Fruit fly (Drosophila melanogaster) whole organism, embryonic: Measurements from ENCODE around the gene Rdh.
A peak's percentile ranks its signal among the peaks of the same experiment; 100 is the strongest.

Experiments
- Awh ChIP-seq: fragments of 200-800 bp; sonication (Bioruptor generic); IDR thresholded peaks from 2 replicates; pipeline ENCODE4, ENCODE4 v1.3.6; 2022; ENCODE audit warnings: missing biosample characterization, missing genetic modification characterization
- CG10209 ChIP-seq: fragments of 200-800 bp; sonication (Bioruptor generic); optimal IDR thresholded peaks from 3 replicates; lab custom pipeline; 2017; ENCODE audit warnings: missing biosample characterization, mild to moderate bottlenecking, missing genetic modification characterization, missing genetic modification reagents
- CG11456 ChIP-seq: fragments of 200-800 bp; sonication (Bioruptor generic); IDR thresholded peaks from 3 replicates; pipeline ENCODE4 v1.3.6; 2022; ENCODE audit warnings: missing biosample characterization, missing genetic modification characterization
- CG12769 ChIP-seq: fragments of 200-800 bp; sonication (Bioruptor generic); optimal IDR thresholded peaks from 2 replicates; lab custom pipeline; 2019; ENCODE audit warnings: missing biosample characterization, mild to moderate bottlenecking, missing genetic modification characterization, moderate library complexity
- CG13775 ChIP-seq: fragments of 200-800 bp; sonication (Bioruptor generic); optimal IDR thresholded peaks from 3 replicates; lab custom pipeline; 2017; ENCODE audit warnings: missing biosample characterization, mild to moderate bottlenecking, missing genetic modification characterization
- CG14667 ChIP-seq: fragments of 200-800 bp; sonication (Bioruptor generic); IDR thresholded peaks from 2 replicates; pipeline ENCODE4 v1.3.6; 2022; ENCODE audit warnings: missing biosample characterization, missing genetic modification characterization
- CG15696 ChIP-seq: fragments of 200-800 bp; sonication (Bioruptor generic); optimal IDR thresholded peaks from 2 replicates; lab custom pipeline; 2019; ENCODE audit warnings: missing biosample characterization, mild to moderate bottlenecking, missing genetic modification characterization, moderate library complexity
- CG17612 ChIP-seq: fragments of 200-800 bp; sonication (Bioruptor generic); IDR thresholded peaks from 2 replicates; pipeline ENCODE4 v1.3.6; 2022; ENCODE audit warnings: missing biosample characterization, missing genetic modification characterization
- CG17912 ChIP-seq: fragments of 200-800 bp; sonication (Bioruptor generic); optimal IDR thresholded peaks from 2 replicates; lab custom pipeline; 2018; ENCODE audit warnings: missing biosample characterization, mild to moderate bottlenecking, missing genetic modification characterization
- CG18619 ChIP-seq: fragments of 200-800 bp; sonication (Bioruptor generic); optimal IDR thresholded peaks from 3 replicates; lab custom pipeline; 2017; ENCODE audit warnings: missing biosample characterization, mild to moderate bottlenecking, missing genetic modification characterization
- CG3407 ChIP-seq: fragments of 200-800 bp; sonication (Bioruptor generic); optimal IDR thresholded peaks from 2 replicates; lab custom pipeline; 2018; ENCODE audit warnings: missing biosample characterization, mild to moderate bottlenecking, missing genetic modification characterization
- CG34422 ChIP-seq: fragments of 200-800 bp; sonication (Bioruptor generic); IDR thresholded peaks from 3 replicates; pipeline ENCODE4 v1.3.6; 2022; ENCODE audit warnings: missing biosample characterization, missing genetic modification characterization
- CG4820 ChIP-seq: fragments of 200-800 bp; sonication (Bioruptor generic); optimal IDR thresholded peaks from 3 replicates; lab custom pipeline; 2016; ENCODE audit warnings: missing biosample characterization, missing genetic modification characterization
- CG6689 ChIP-seq: fragments of 200-800 bp; sonication (Bioruptor generic); IDR thresholded peaks from 2 replicates; pipeline ENCODE4 v1.3.6; 2022; ENCODE audit warnings: missing biosample characterization, missing genetic modification characterization
- CG6791 ChIP-seq: fragments of 200-800 bp; sonication (Bioruptor generic); IDR thresholded peaks from 3 replicates; pipeline ENCODE4 v1.3.6; 2022; ENCODE audit warnings: missing biosample characterization, missing genetic modification characterization; ENCODE audit not compliant: partially characterized antibody
- CHES-1-like ChIP-seq: fragments of 200-800 bp; sonication (Bioruptor generic); optimal IDR thresholded peaks from 2 replicates; lab custom pipeline; 2016; ENCODE audit warnings: missing biosample characterization, missing genetic modification characterization
- Dfd ChIP-seq, 2 experiments: fragments of >200 bp; optimal IDR thresholded peaks; 2 replicates each; lab custom pipeline; 2017; ENCODE audit warnings: missing biosample characterization in 2 of 2, missing genetic modification characterization in 2 of 2
- E2f1 ChIP-seq: fragments of 200-800 bp; sonication (Bioruptor generic); IDR thresholded peaks from 2 replicates; pipeline ENCODE4 v1.3.6; 2022; ENCODE audit warnings: missing biosample characterization, missing genetic modification characterization
- E2f2 ChIP-seq: fragments of 200-800 bp; sonication (Bioruptor generic); IDR thresholded peaks from 2 replicates; pipeline ENCODE4 v1.3.6; 2022; ENCODE audit warnings: missing biosample characterization, missing genetic modification characterization
- HLH3B ChIP-seq: fragments of 200-800 bp; sonication (Bioruptor generic); IDR thresholded peaks from 2 replicates; pipeline ENCODE4 v1.3.6; 2022; ENCODE audit warnings: missing biosample characterization, missing genetic modification characterization
- Mad ChIP-seq: fragments of 200-800 bp; sonication (Bioruptor generic); optimal IDR thresholded peaks from 2 replicates; lab custom pipeline; 2016; ENCODE audit warnings: missing biosample characterization, missing genetic modification characterization
- Max ChIP-seq: fragments of 200-800 bp; sonication (Bioruptor generic); optimal IDR thresholded peaks from 2 replicates; lab custom pipeline; 2016; ENCODE audit warnings: missing biosample characterization, mild to moderate bottlenecking, missing genetic modification characterization
- Meics ChIP-seq: fragments of 200-800 bp; sonication (Bioruptor generic); optimal IDR thresholded peaks from 2 replicates; lab custom pipeline; 2017; ENCODE audit warnings: missing biosample characterization, mild to moderate bottlenecking, missing genetic modification characterization
- Nf-YB ChIP-seq: fragments of 200-800 bp; sonication (Bioruptor generic); optimal IDR thresholded peaks from 3 replicates; lab custom pipeline; 2019; ENCODE audit warnings: missing biosample characterization, mild to moderate bottlenecking, missing genetic modification characterization, moderate library complexity
- Oli ChIP-seq: fragments of 200-800 bp; sonication (Bioruptor generic); optimal IDR thresholded peaks from 2 replicates; lab custom pipeline; 2018; ENCODE audit warnings: missing biosample characterization, mild to moderate bottlenecking, missing genetic modification characterization, moderate library complexity
- Poxn ChIP-seq: fragments of 200-800 bp; sonication (Bioruptor generic); IDR thresholded peaks from 2 replicates; pipeline ENCODE4 v1.3.6; 2022; ENCODE audit warnings: missing biosample characterization, missing genetic modification characterization
- Trl ChIP-seq, 3 experiments: fragments of >200 bp in 2 of 3; fragments of 200-800 bp in 1 of 3; sonication (Bioruptor generic) in 1 of 3; optimal IDR thresholded peaks; 2 replicates in 1 of 3; 3 replicates in 2 of 3; lab custom pipeline; 2016 to 2017; ENCODE audit warnings: missing biosample characterization in 1 of 3, missing genetic modification characterization in 1 of 3
- Xbp1 ChIP-seq: fragments of 200-800 bp; sonication (Bioruptor generic); optimal IDR thresholded peaks from 3 replicates; lab custom pipeline; 2016; ENCODE audit warnings: missing biosample characterization, mild to moderate bottlenecking, missing genetic modification characterization
- abd-A ChIP-seq: fragments of 200-800 bp; sonication (Bioruptor generic); optimal IDR thresholded peaks from 3 replicates; lab custom pipeline; 2019; ENCODE audit warnings: missing biosample characterization, mild to moderate bottlenecking, missing genetic modification characterization, moderate library complexity
- ash1 ChIP-seq: fragments of 200-800 bp; sonication (Bioruptor generic); optimal IDR thresholded peaks from 2 replicates; lab custom pipeline; 2018; ENCODE audit warnings: missing biosample characterization, mild to moderate bottlenecking, missing genetic modification characterization
- chinmo ChIP-seq: fragments of 200-800 bp; sonication (Bioruptor generic); IDR thresholded peaks from 4 replicates; pipeline ENCODE4 v1.3.6; 2022; ENCODE audit warnings: missing biosample characterization, missing genetic modification characterization; ENCODE audit not compliant: partially characterized antibody
- exex ChIP-seq: fragments of 200-800 bp; sonication (Bioruptor generic); optimal IDR thresholded peaks from 4 replicates; lab custom pipeline; 2018; ENCODE audit warnings: missing biosample characterization, mild to moderate bottlenecking, missing genetic modification characterization, moderate library complexity
- gsb-n ChIP-seq: fragments of 200-800 bp; sonication (Bioruptor generic); optimal IDR thresholded peaks from 3 replicates; lab custom pipeline; 2018; ENCODE audit warnings: missing biosample characterization, mild to moderate bottlenecking, missing genetic modification characterization
- hb ChIP-seq: fragments of 200-800 bp; sonication (Bioruptor generic); IDR thresholded peaks from 3 replicates; pipeline ENCODE4 v1.3.6; 2022; ENCODE audit warnings: missing biosample characterization, missing genetic modification characterization; ENCODE audit not compliant: partially characterized antibody
- kni ChIP-seq: fragments of 200-800 bp; sonication (Bioruptor generic); optimal IDR thresholded peaks from 3 replicates; lab custom pipeline; 2017; ENCODE audit warnings: mild to moderate bottlenecking, missing biosample characterization, missing genetic modification reagents, missing genetic modification characterization
- luna ChIP-seq: fragments of 200-800 bp; sonication (Bioruptor generic); optimal IDR thresholded peaks from 2 replicates; lab custom pipeline; 2016; ENCODE audit warnings: missing biosample characterization, missing genetic modification characterization
- nerfin-1 ChIP-seq: fragments of 200-800 bp; sonication (Bioruptor generic); optimal IDR thresholded peaks from 3 replicates; lab custom pipeline; 2019; ENCODE audit warnings: missing biosample characterization, mild to moderate bottlenecking, missing genetic modification characterization, moderate library complexity
- odd ChIP-seq: fragments of 200-800 bp; sonication (Bioruptor generic); optimal IDR thresholded peaks from 2 replicates; lab custom pipeline; 2017; ENCODE audit warnings: missing biosample characterization, mild to moderate bottlenecking, missing genetic modification characterization
- pzg ChIP-seq: fragments of 200-800 bp; sonication (Bioruptor generic); optimal IDR thresholded peaks from 3 replicates; lab custom pipeline; 2018; ENCODE audit warnings: missing biosample characterization, mild to moderate bottlenecking, missing genetic modification characterization, moderate library complexity
- ranshi ChIP-seq: fragments of 200-800 bp; sonication (Bioruptor generic); IDR thresholded peaks from 2 replicates; pipeline ENCODE4 v1.3.6; 2022; ENCODE audit warnings: missing biosample characterization, missing genetic modification characterization
- schlank ChIP-seq: fragments of 200-800 bp; sonication (Bioruptor generic); optimal IDR thresholded peaks from 2 replicates; lab custom pipeline; 2018; ENCODE audit warnings: missing biosample characterization, mild to moderate bottlenecking, missing genetic modification characterization
- slbo ChIP-seq: fragments of 200-800 bp; sonication (Bioruptor generic); IDR thresholded peaks from 2 replicates; pipeline ENCODE4 v1.3.6; 2022; ENCODE audit warnings: missing biosample characterization, missing genetic modification characterization
- slp2 ChIP-seq: fragments of 200-800 bp; sonication (Bioruptor generic); optimal IDR thresholded peaks from 2 replicates; lab custom pipeline; 2016; ENCODE audit warnings: missing biosample characterization, missing genetic modification characterization
- sr ChIP-seq: fragments of 200-800 bp; sonication (Bioruptor generic); IDR thresholded peaks from 3 replicates; pipeline ENCODE4 v1.3.6; 2022; ENCODE audit warnings: missing biosample characterization, missing genetic modification characterization
- tgo ChIP-seq: fragments of 200-800 bp; sonication (Bioruptor generic); IDR thresholded peaks from 3 replicates; pipeline ENCODE4 v1.3.6; 2022; ENCODE audit warnings: missing biosample characterization, missing genetic modification characterization
- tna ChIP-seq: fragments of 200-800 bp; sonication (Bioruptor generic); IDR thresholded peaks from 2 replicates; pipeline ENCODE4 v1.3.6; 2022; ENCODE audit warnings: missing biosample characterization, missing genetic modification characterization; ENCODE audit not compliant: partially characterized antibody
- tx ChIP-seq: fragments of 200-800 bp; sonication (Bioruptor generic); optimal IDR thresholded peaks from 2 replicates; lab custom pipeline; 2016; ENCODE audit warnings: missing biosample characterization, missing genetic modification characterization
- usp ChIP-seq: fragments of >200 bp; optimal IDR thresholded peaks from 2 replicates; lab custom pipeline; 2017; ENCODE audit warnings: missing biosample characterization, missing genetic modification characterization
- z ChIP-seq: fragments of 200-800 bp; sonication (Bioruptor generic); IDR thresholded peaks from 3 replicates; pipeline ENCODE4 v1.3.6; 2022; ENCODE audit warnings: missing biosample characterization, missing genetic modification characterization
- zen2 ChIP-seq: fragments of 200-800 bp; sonication (Bioruptor generic); IDR thresholded peaks from 3 replicates; pipeline ENCODE4 v1.3.6; 2022; ENCODE audit warnings: missing biosample characterization, missing genetic modification characterization; ENCODE audit not compliant: partially characterized antibody
- zfh1 ChIP-seq: fragments of 200-800 bp; sonication (Bioruptor generic); IDR thresholded peaks from 3 replicates; pipeline ENCODE4 v1.3.6; 2022; ENCODE audit warnings: missing biosample characterization, missing genetic modification characterization

Rdh gene

dm6 chr3L:3852842-3853241, 27.6 kb downstream of the Rdh start (continued):
- TF ChIP-seq tgo (GFP tag; lab: Robert Waterston, UW) (no peak; the same call in 2 of the 3 replicates), CG14667 (GFP tag; lab: Robert Waterston, UW) (no peak), Dfd (GFP tag; optimal IDR thresholded peaks at IDR 0.05; lab: Kevin White, UChicago) (no peak), CG3407 (GFP tag; lab: Kevin White, UChicago) (peak; percentile 47), usp (GFP tag; lab: Kevin White, UChicago) (no peak), hb (GFP tag; lab: Robert Waterston, UW) (no peak), pzg (no peak), Nf-YB (peak; percentile 65), abd-A (no peak), HLH3B (GFP tag; lab: Robert Waterston, UW) (peak; percentile 60), exex (tag; lab: Kevin White, UChicago) (no peak), zen2 (GFP tag; lab: Robert Waterston, UW) (no peak), luna (GFP tag; lab: Kevin White, UChicago) (no peak), E2f1 (peak; percentile 14; the same call in 1 of the 2 replicates), CG11456 (GFP tag; lab: Robert Waterston, UW) (no peak), CG17612 (GFP tag; lab: Robert Waterston, UW) (no peak), odd (no peak), z (GFP tag; lab: Robert Waterston, UW) (no peak), Meics (GFP tag; lab: Kevin White, UChicago) (no peak), CG12769 (tag; lab: Kevin White, UChicago) (peak; percentile 39), Xbp1 (peak; percentile 64), tna (no peak), schlank (no peak), CG4820 (GFP tag; lab: Kevin White, UChicago) (peak; percentile 25), gsb-n (tag; lab: Kevin White, UChicago) (peak; percentile 62), Max (GFP tag; lab: Kevin White, UChicago) (no peak), CG18619 (peak; percentile 21), zfh1 (GFP tag; lab: Robert Waterston, UW) (peak; percentile 80), slp2 (GFP tag; lab: Kevin White, UChicago) (peak; percentile 38), CG6689 (GFP tag; lab: Robert Waterston, UW) (peak; percentile 72), Poxn (GFP tag; lab: Robert Waterston, UW) (no peak), Trl (optimal IDR thresholded peaks at IDR 0.05; lab: Kevin White, UChicago) (no peak), Trl (GFP tag; optimal IDR thresholded peaks at IDR 0.05; lab: Kevin White, UChicago) (peak; percentile 1), kni (GFP tag; lab: Kevin White, UChicago) (no peak), Mad (GFP tag; lab: Kevin White, UChicago) (peak; percentile 35), CG10209 (GFP tag; lab: Kevin White, UChicago) (no peak), Awh (peak; percentile 90), sr (GFP tag; lab: Robert Waterston, UW) (no peak), chinmo (GFP tag; lab: Robert Waterston, UW) (no peak), Oli (tag; lab: Kevin White, UChicago) (peak; percentile 75), CG34422 (GFP tag; lab: Robert Waterston, UW) (peak; percentile 13; the same call in 2 of the 3 replicates), ash1 (GFP tag; lab: Kevin White, UChicago) (no peak), CG13775 (GFP tag; lab: Kevin White, UChicago) (peak; percentile 12), nerfin-1 (tag; lab: Kevin White, UChicago) (peak; percentile 28), ranshi (GFP tag; lab: Robert Waterston, UW) (peak; percentile 30; the same call in 1 of the 2 replicates), CG6791 (GFP tag; lab: Robert Waterston, UW) (no peak), CHES-1-like (peak; percentile 5), CG17912 (GFP tag; lab: Kevin White, UChicago) (no peak), CG15696 (tag; lab: Kevin White, UChicago) (peak; percentile 59), E2f2 (GFP tag; lab: Robert Waterston, UW) (no peak), slbo (GFP tag; lab: Robert Waterston, UW) (no peak), tx (GFP tag; lab: Kevin White, UChicago) (peak; percentile 39)
